Worm (Caenorhabditis elegans): Measurements from ENCODE around the gene H03G16.5.

H03G16.5 gene

DNA sequence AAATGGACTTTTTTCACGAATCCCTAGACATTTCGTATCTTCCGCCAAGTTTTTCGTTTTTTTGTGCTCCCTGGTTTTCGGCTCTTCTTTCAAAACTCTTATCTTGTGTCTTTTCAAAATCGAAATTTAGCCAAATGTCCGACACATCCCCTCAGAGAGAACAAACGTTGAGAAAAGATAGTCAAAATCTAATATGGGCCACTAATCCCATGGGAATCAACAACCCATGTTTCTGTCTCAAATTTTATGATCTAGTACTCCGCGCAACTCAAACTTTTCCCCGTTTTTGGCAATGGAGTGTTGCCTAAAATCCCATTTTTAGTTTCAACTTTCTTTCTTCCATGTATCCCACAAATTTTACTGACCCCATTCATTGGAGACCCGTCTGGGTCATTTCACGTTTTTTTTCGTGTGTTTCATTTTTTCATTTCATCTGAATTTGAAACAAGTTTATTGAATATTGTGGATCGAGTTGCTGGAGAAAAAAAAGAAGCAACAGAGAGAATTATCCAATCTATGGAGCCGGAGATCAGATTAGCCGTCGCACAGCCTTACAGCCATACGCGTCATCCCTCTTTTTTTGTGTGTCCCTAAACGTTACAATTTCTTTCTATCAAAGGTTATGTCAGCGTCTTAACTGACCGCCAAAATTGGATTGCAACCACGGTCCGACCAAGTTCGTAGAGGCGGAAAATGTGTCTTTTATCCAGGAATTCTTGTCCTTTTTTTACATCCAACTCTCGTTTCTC lies 44.9 kb downstream of the H03G16.5 start:
- TF ChIP-seq tra-4 (tag; optimal IDR thresholded peaks at IDR 0.05) (no peak), scrt-1 (GFP tag; IDR thresholded peaks at IDR 0.05) (no peak), aly-1 (tag; optimal IDR thresholded peaks at IDR 0.05) (no peak), B0310.2 (tag; optimal IDR thresholded peaks at IDR 0.05) (no peak), ceh-36 (tag; optimal IDR thresholded peaks at IDR 0.05) (no peak), ama-1 (optimal IDR thresholded peaks at IDR 0.05) (no peak), hnd-1 (tag; optimal IDR thresholded peaks at IDR 0.05) (no peak)

DNA sequence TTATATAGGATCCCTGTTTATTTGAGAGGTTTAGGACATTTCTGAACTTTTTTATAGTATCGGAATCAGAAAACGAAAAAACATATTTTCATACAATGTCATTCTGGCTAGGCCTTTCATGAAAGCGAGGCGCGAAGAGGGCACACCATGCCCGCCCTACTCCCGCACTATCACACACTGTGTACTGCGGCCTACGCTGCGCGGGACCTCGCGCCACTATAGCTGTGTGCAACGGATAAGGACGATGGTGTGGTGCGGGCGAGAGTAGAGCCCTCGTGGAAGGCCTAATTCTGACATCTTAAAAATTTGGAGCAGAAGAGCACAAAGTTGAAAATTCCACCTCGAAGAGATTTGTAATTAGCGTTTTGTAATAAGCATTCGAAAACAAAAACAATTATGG lies 45.7 kb downstream of the H03G16.5 start:
- TF ChIP-seq hmg-4 (GFP tag; optimal IDR thresholded peaks at IDR 0.05), result no peak
- TF ChIP-seq hnd-1 (tag; optimal IDR thresholded peaks at IDR 0.05), result no peak
- no peak for TF ChIP-seq sea-1 (GFP tag; conservative IDR thresholded peaks at IDR 0.05)
- no peak for TF ChIP-seq ceh-36 (tag; optimal IDR thresholded peaks at IDR 0.05)
- TF ChIP-seq pes-1 (GFP tag; IDR thresholded peaks at IDR 0.05), result no peak
- no peak for TF ChIP-seq aly-1 (tag; optimal IDR thresholded peaks at IDR 0.05)

DNA sequence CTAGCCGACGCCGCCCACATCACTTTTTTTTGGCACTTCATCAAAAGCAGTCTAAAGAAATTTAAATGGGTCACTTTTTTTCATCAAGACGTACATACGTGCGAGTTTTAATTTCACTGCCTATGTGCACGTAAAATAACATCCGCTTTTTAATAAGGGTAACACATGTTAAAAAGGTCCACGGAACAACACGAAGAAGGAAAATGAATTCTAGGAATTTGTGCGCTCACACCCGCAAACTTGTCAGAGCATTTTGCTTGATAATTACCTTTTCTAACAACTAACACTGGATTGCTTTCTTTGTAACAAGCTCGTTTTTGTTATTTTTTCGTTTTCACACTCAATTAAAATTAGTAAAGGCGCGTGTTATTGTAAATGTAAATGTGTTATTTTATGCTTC lies 47.9 kb downstream of the H03G16.5 start:
- TF ChIP-seq ceh-13 (GFP tag; optimal IDR thresholded peaks at IDR 0.05) (no peak), ets-7 (tag; optimal IDR thresholded peaks at IDR 0.05) (no peak), flt-1 (GFP tag; IDR thresholded peaks at IDR 0.05) (no peak), aly-1 (tag; optimal IDR thresholded peaks at IDR 0.05) (no peak), F13C5.2 (tag; optimal IDR thresholded peaks at IDR 0.05) (no peak), hmbx-1 (tag; optimal IDR thresholded peaks at IDR 0.05) (no peak), scrt-1 (GFP tag; IDR thresholded peaks at IDR 0.05) (no peak), hnd-1 (tag; optimal IDR thresholded peaks at IDR 0.05) (no peak), pes-1 (GFP tag; IDR thresholded peaks at IDR 0.05) (no peak), hmg-4 (GFP tag; optimal IDR thresholded peaks at IDR 0.05) (no peak), ama-1 (optimal IDR thresholded peaks at IDR 0.05) (no peak), tbx-37 (GFP tag; conservative IDR thresholded peaks at IDR 0.05) (no peak), sea-1 (GFP tag; conservative IDR thresholded peaks at IDR 0.05) (no peak), B0310.2 (tag; optimal IDR thresholded peaks at IDR 0.05) (no peak), tra-4 (tag; optimal IDR thresholded peaks at IDR 0.05) (no peak), ceh-36 (tag; optimal IDR thresholded peaks at IDR 0.05) (no peak), tbx-11 (GFP tag; IDR thresholded peaks at IDR 0.05) (no peak)

DNA sequence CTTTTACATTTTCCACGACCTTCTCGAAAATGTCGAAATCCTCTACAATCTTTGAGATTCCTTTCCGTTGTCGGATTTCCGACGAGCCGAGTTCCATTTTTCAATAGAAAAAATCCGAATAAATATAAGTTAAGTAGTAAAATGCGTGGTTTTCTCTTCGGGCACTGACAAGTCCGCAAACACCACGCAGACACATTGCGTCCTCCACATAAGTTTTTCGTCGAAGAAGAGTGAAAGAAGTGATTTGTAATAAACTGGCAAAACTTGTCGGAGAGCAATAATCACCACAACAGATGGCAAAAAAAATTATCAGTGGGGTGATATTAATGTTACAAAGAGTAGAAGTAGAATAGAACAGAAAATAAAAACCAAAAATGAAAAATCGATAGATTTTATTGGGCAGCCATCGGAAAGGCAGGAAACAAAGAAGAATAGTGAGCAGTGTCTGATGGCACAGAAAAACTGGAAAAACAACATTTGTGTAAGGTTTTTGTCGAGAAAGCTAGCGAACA lies 49.7 kb downstream of the H03G16.5 start, which contains the start of gene ergi-2:
ergi-2 (minus strand) TSS at position 462 of the 512 bp plus-strand sequence.
- TF ChIP-seq ama-1 (optimal IDR thresholded peaks at IDR 0.05) (no peak), pes-1 (GFP tag; IDR thresholded peaks at IDR 0.05) (no peak), F13C5.2 (tag; optimal IDR thresholded peaks at IDR 0.05) (no peak), aly-1 (tag; optimal IDR thresholded peaks at IDR 0.05) (no peak), ets-7 (tag; optimal IDR thresholded peaks at IDR 0.05) (no peak), ceh-36 (tag; optimal IDR thresholded peaks at IDR 0.05) (no peak), hmbx-1 (tag; optimal IDR thresholded peaks at IDR 0.05) (no peak), hnd-1 (tag; optimal IDR thresholded peaks at IDR 0.05) (no peak), ceh-13 (GFP tag; optimal IDR thresholded peaks at IDR 0.05) (no peak), B0310.2 (tag; optimal IDR thresholded peaks at IDR 0.05) (no peak)

Data from whole organism, early embryonic.